Worm (Caenorhabditis elegans): ENCODE results near the gene asm-2.

- TF ChIP-seq pqm-1 (tag; optimal IDR thresholded peaks at IDR 0.05) (no peak), ama-1 (optimal IDR thresholded peaks at IDR 0.05) (no peak), nhr-76 (tag; optimal IDR thresholded peaks at IDR 0.05) (no peak), ces-1 (GFP tag; optimal IDR thresholded peaks at IDR 0.05) (no peak), F16B12.6 (tag; optimal IDR thresholded peaks at IDR 0.05) (no peak), elt-2 (tag; optimal IDR thresholded peaks at IDR 0.05) (no peak), nhr-237 (tag; optimal IDR thresholded peaks at IDR 0.05) (no peak), unc-62 (GFP tag; optimal IDR thresholded peaks at IDR 0.05) (no peak)
Observed at ce11 chrX:11367640-11368039, 43.6 kb upstream of the asm-2 start.
